Worm (Caenorhabditis elegans) whole organism, early embryonic: Measurements from ENCODE around the gene Y39B6A.7.
"Not testable (repeated sequence)": the region's sequence is repeated elsewhere in the genome, so short reads cannot be mapped to it uniquely, and the experiment has no call there.

Source experiments
- aly-1 ChIP-seq: sonication (generic microtip); optimal IDR thresholded peaks from 2 replicates; lab custom pipeline; 2016; ENCODE audit warnings: missing genetic modification characterization, missing compliant biosample characterization
- ama-1 ChIP-seq: fragments of 150-350 bp; optimal IDR thresholded peaks from 2 replicates; lab custom pipeline; 2014
- hmbx-1 ChIP-seq: sonication (generic microtip); optimal IDR thresholded peaks from 2 replicates; lab custom pipeline; 2016; ENCODE audit warnings: mild to moderate bottlenecking, missing genetic modification characterization, missing compliant biosample characterization
- hnd-1 ChIP-seq: sonication (generic microtip); optimal IDR thresholded peaks from 2 replicates; lab custom pipeline; 2016; ENCODE audit warnings: missing genetic modification characterization, missing compliant biosample characterization
- pes-1 ChIP-seq: fragments of 200-800 bp; sonication (Bioruptor generic); IDR thresholded peaks from 2 replicates; pipeline ENCODE4 v1.3.6; 2022; ENCODE audit warnings: missing genetic modification reagents, missing genetic modification characterization, missing compliant biosample characterization
- scrt-1 ChIP-seq: fragments of 200-800 bp; sonication (Bioruptor generic); IDR thresholded peaks from 2 replicates; pipeline ENCODE4 v1.3.6; 2022; ENCODE audit warnings: missing genetic modification characterization, missing compliant biosample characterization
- tbx-11 ChIP-seq: fragments of 200-800 bp; sonication (Bioruptor generic); IDR thresholded peaks from 2 replicates; pipeline ENCODE4 v1.3.6; 2022; ENCODE audit warnings: missing genetic modification characterization, missing compliant biosample characterization

ce11 chrV:19101589-19102201 lies 47.3 kb downstream of the Y39B6A.7 start, which contains the start of gene zhp-4:
- not testable (repeated sequence) for TF ChIP-seq scrt-1 (GFP tag; lab: Robert Waterston, UW); ama-1 (lab: Kevin White, UChicago); aly-1 (tag; lab: Kevin White, UChicago); tbx-11 (GFP tag; lab: Robert Waterston, UW); hnd-1; pes-1 (GFP tag; lab: Robert Waterston, UW); hmbx-1 (tag; lab: Kevin White, UChicago)
